Worm (Caenorhabditis elegans) whole organism, young adult: Measurements from ENCODE around the gene pho-9.
A peak's percentile ranks its signal among the peaks of the same experiment; 100 is the strongest.

ENCODE experiments used
- B0336.3 ChIP-seq: fragments of 200-800 bp; sonication (Bioruptor generic); IDR thresholded peaks from 2 replicates; pipeline ENCODE4 v1.3.6; 2022; ENCODE audit warnings: missing genetic modification characterization, missing compliant biosample characterization
- F23B12.7 ChIP-seq: sonication (generic microtip); optimal IDR thresholded peaks from 2 replicates; lab custom pipeline; 2017; ENCODE audit warnings: missing genetic modification characterization, mild to moderate bottlenecking, missing compliant biosample characterization, antibody characterized with exemption, moderate library complexity; ENCODE audit not compliant: insufficient read depth
- F33H1.4 ChIP-seq: fragments of 200-800 bp; sonication (Bioruptor generic); IDR thresholded peaks from 2 replicates; pipeline ENCODE4 v1.3.6; 2022; ENCODE audit warnings: missing genetic modification reagents, missing genetic modification characterization, missing compliant biosample characterization
- K11D2.4 ChIP-seq: fragments of 200-800 bp; sonication (Bioruptor generic); IDR thresholded peaks from 2 replicates; pipeline ENCODE4 v1.3.6; 2022; ENCODE audit warnings: missing genetic modification reagents, missing genetic modification characterization, missing compliant biosample characterization
- K12H6.12 ChIP-seq: fragments of 200-800 bp; sonication (Bioruptor generic); optimal IDR thresholded peaks from 2 replicates; lab custom pipeline; 2018; ENCODE audit warnings: mild to moderate bottlenecking, missing genetic modification characterization, missing compliant biosample characterization
- T07F8.4 ChIP-seq: sonication (generic microtip); optimal IDR thresholded peaks from 2 replicates; lab custom pipeline; 2016; ENCODE audit warnings: mild to moderate bottlenecking, missing genetic modification characterization, moderate library complexity, missing compliant biosample characterization
- T26A5.8 ChIP-seq: sonication (generic microtip); optimal IDR thresholded peaks from 2 replicates; lab custom pipeline; 2016; ENCODE audit warnings: missing genetic modification characterization, missing compliant biosample characterization
- Y56A3A.18 ChIP-seq: fragments of 200-800 bp; sonication (Bioruptor generic); IDR thresholded peaks from 2 replicates; pipeline ENCODE4 v1.3.6; 2022; ENCODE audit warnings: missing genetic modification reagents, missing genetic modification characterization, missing compliant biosample characterization
- Y79H2A.3 ChIP-seq: fragments of 200-800 bp; sonication (Bioruptor generic); conservative IDR thresholded peaks from 2 replicates; pipeline ENCODE4 v1.3.6; 2022; ENCODE audit warnings: missing genetic modification reagents, missing genetic modification characterization, missing compliant biosample characterization
- Y95B8A.8 ChIP-seq: fragments of 200-800 bp; sonication (Bioruptor generic); IDR thresholded peaks from 2 replicates; pipeline ENCODE4 v1.3.6; 2022; ENCODE audit warnings: missing genetic modification reagents, missing genetic modification characterization, missing compliant biosample characterization
- attf-3 ChIP-seq: fragments of 200-800 bp; sonication (Bioruptor generic); conservative IDR thresholded peaks from 2 replicates; pipeline ENCODE4 v1.3.6; 2022; ENCODE audit warnings: missing genetic modification reagents, missing genetic modification characterization, missing compliant biosample characterization
- ccch-3 ChIP-seq: fragments of 200-800 bp; sonication (Bioruptor generic); optimal IDR thresholded peaks from 2 replicates; lab custom pipeline; 2018; ENCODE audit warnings: mild to moderate bottlenecking, missing genetic modification characterization, missing compliant biosample characterization
- ceh-27 ChIP-seq: fragments of 200-800 bp; sonication (Bioruptor generic); optimal IDR thresholded peaks from 2 replicates; lab custom pipeline; 2018; ENCODE audit warnings: mild to moderate bottlenecking, missing genetic modification characterization, moderate library complexity, missing compliant biosample characterization
- ceh-91 ChIP-seq: fragments of 200-800 bp; sonication (Bioruptor generic); IDR thresholded peaks from 2 replicates; pipeline ENCODE4 v1.3.6; 2022; ENCODE audit warnings: missing genetic modification reagents, missing genetic modification characterization, missing compliant biosample characterization
- die-1 ChIP-seq: sonication (generic microtip); optimal IDR thresholded peaks from 2 replicates; lab custom pipeline; 2016; ENCODE audit warnings: missing genotype, mild to moderate bottlenecking, missing genetic modification characterization, missing compliant biosample characterization
- efl-1 ChIP-seq: fragments of 150-350 bp; optimal IDR thresholded peaks from 2 replicates; lab custom pipeline; 2014; ENCODE audit warnings: missing biosample characterization, missing genetic modification reagents, missing genetic modification characterization
- egl-44 ChIP-seq: fragments of 200-800 bp; sonication (Bioruptor generic); IDR thresholded peaks from 2 replicates; pipeline ENCODE4 v1.3.6; 2022; ENCODE audit warnings: missing genetic modification reagents, missing genetic modification characterization, missing compliant biosample characterization
- egrh-3 ChIP-seq: fragments of 200-800 bp; sonication (Bioruptor generic); IDR thresholded peaks from 2 replicates; pipeline ENCODE4 v1.3.6; 2022; ENCODE audit warnings: missing genetic modification reagents, missing genetic modification characterization, missing compliant biosample characterization
- ekl-4 ChIP-seq: fragments of 200-800 bp; sonication (Bioruptor generic); IDR thresholded peaks from 2 replicates; pipeline ENCODE4 v1.3.6; 2022; ENCODE audit warnings: missing genetic modification reagents, missing genetic modification characterization, missing compliant biosample characterization
- him-1 ChIP-seq: sonication (generic microtip); optimal IDR thresholded peaks from 2 replicates; lab custom pipeline; 2016; ENCODE audit warnings: missing genotype, missing genetic modification reagents, missing genetic modification characterization, missing compliant biosample characterization
- hlh-12 ChIP-seq: sonication (generic microtip); optimal IDR thresholded peaks from 2 replicates; lab custom pipeline; 2016; ENCODE audit warnings: missing genetic modification characterization, missing compliant biosample characterization
- hmg-1.2 ChIP-seq: fragments of 200-800 bp; sonication (Bioruptor generic); IDR thresholded peaks from 2 replicates; pipeline ENCODE4 v1.3.6; 2022; ENCODE audit warnings: missing genetic modification reagents, missing genetic modification characterization, missing compliant biosample characterization
- hmg-20 ChIP-seq: fragments of 200-800 bp; sonication (Bioruptor generic); IDR thresholded peaks from 2 replicates; pipeline ENCODE4 v1.3.6; 2022; ENCODE audit warnings: missing genetic modification reagents, missing genetic modification characterization, missing compliant biosample characterization
- hrde-1 ChIP-seq: sonication (generic microtip); optimal IDR thresholded peaks from 2 replicates; lab custom pipeline; 2016; ENCODE audit warnings: missing genetic modification characterization, mild to moderate bottlenecking, missing compliant biosample characterization, moderate library complexity, missing genotype, missing genetic modification reagents, borderline replicate concordance
- hsf-1 ChIP-seq: fragments of 200-800 bp; sonication (Bioruptor generic); IDR thresholded peaks from 2 replicates; pipeline ENCODE4 v1.3.6; 2022; ENCODE audit warnings: missing genetic modification reagents, missing genetic modification characterization, missing compliant biosample characterization
- lag-1 ChIP-seq: fragments of 200-800 bp; sonication (Bioruptor generic); IDR thresholded peaks from 2 replicates; pipeline ENCODE4 v1.3.6; 2022; ENCODE audit warnings: missing genetic modification reagents, missing genetic modification characterization, missing compliant biosample characterization
- let-526 ChIP-seq: fragments of 200-800 bp; sonication (Bioruptor generic); IDR thresholded peaks from 2 replicates; pipeline ENCODE4 v1.3.6; 2022; ENCODE audit warnings: missing genetic modification reagents, missing genetic modification characterization, missing compliant biosample characterization
- lin-35 ChIP-seq, 3 experiments: fragments of 150-350 bp in 2 of 3; sonication (generic microtip) in 1 of 3; optimal IDR thresholded peaks; 2 replicates each; lab custom pipeline; 2014 to 2018; ENCODE audit warnings: missing biosample characterization in 3 of 3, missing genetic modification characterization in 3 of 3, missing genetic modification reagents in 3 of 3
- lin-40 ChIP-seq: sonication (generic microtip); optimal IDR thresholded peaks from 2 replicates; lab custom pipeline; 2016; ENCODE audit warnings: missing genetic modification characterization, mild to moderate bottlenecking, missing compliant biosample characterization, missing genotype, missing genetic modification reagents
- lin-54 ChIP-seq: fragments of 200-800 bp; sonication (Bioruptor generic); optimal IDR thresholded peaks from 2 replicates; lab custom pipeline; 2018; ENCODE audit warnings: mild to moderate bottlenecking, missing genetic modification characterization, missing compliant biosample characterization
- mxl-1 ChIP-seq: sonication (generic microtip); optimal IDR thresholded peaks from 2 replicates; lab custom pipeline; 2016; ENCODE audit warnings: missing genetic modification characterization, missing compliant biosample characterization
- nfya-2 ChIP-seq: fragments of 200-800 bp; sonication (Bioruptor generic); IDR thresholded peaks from 2 replicates; pipeline ENCODE4 v1.3.6; 2022; ENCODE audit warnings: missing genetic modification reagents, missing genetic modification characterization, missing compliant biosample characterization
- nfyb-1 ChIP-seq: fragments of 200-800 bp; sonication (Bioruptor generic); IDR thresholded peaks from 2 replicates; pipeline ENCODE4 v1.3.6; 2022; ENCODE audit warnings: missing genetic modification reagents, missing genetic modification characterization, missing compliant biosample characterization
- nhr-120 ChIP-seq: fragments of 200-800 bp; sonication (Bioruptor generic); IDR thresholded peaks from 2 replicates; pipeline ENCODE4 v1.3.6; 2022; ENCODE audit warnings: missing genetic modification characterization, missing compliant biosample characterization
- rcor-1 ChIP-seq: fragments of 200-800 bp; sonication (Bioruptor generic); IDR thresholded peaks from 2 replicates; pipeline ENCODE4 v1.3.6; 2022; ENCODE audit warnings: missing genetic modification reagents, missing genetic modification characterization, missing compliant biosample characterization
- rec-8 ChIP-seq, 2 experiments: sonication (generic microtip); optimal IDR thresholded peaks; 2 replicates each; lab custom pipeline; 2016; ENCODE audit warnings: mild to moderate bottlenecking in 2 of 2, missing genetic modification characterization in 2 of 2, missing genetic modification reagents in 2 of 2, missing genotype in 2 of 2, missing biosample characterization in 1 of 2, missing compliant biosample characterization in 1 of 2, moderate library complexity in 1 of 2
- sdz-38 ChIP-seq: sonication (generic microtip); optimal IDR thresholded peaks from 2 replicates; lab custom pipeline; 2016; ENCODE audit warnings: missing genotype, missing genetic modification characterization, missing compliant biosample characterization
- sea-2 ChIP-seq: fragments of 200-800 bp; sonication (Bioruptor generic); IDR thresholded peaks from 2 replicates; pipeline ENCODE4 v1.3.6; 2022; ENCODE audit warnings: missing genetic modification characterization, missing compliant biosample characterization
- tbx-9 ChIP-seq: sonication (generic microtip); optimal IDR thresholded peaks from 2 replicates; lab custom pipeline; 2016; ENCODE audit warnings: borderline replicate concordance, missing genetic modification characterization, inconsistent platforms, missing compliant biosample characterization
- xnd-1 ChIP-seq: sonication (generic microtip); optimal IDR thresholded peaks from 2 replicates; lab custom pipeline; 2016; ENCODE audit warnings: missing genotype, missing genetic modification reagents, missing genetic modification characterization, missing compliant biosample characterization
- zfh-2 ChIP-seq: fragments of 200-800 bp; sonication (Bioruptor generic); conservative IDR thresholded peaks from 2 replicates; pipeline ENCODE4 v1.3.6; 2022; ENCODE audit warnings: missing genetic modification reagents, missing genetic modification characterization, missing compliant biosample characterization
- ztf-18 ChIP-seq: sonication (generic microtip); optimal IDR thresholded peaks from 2 replicates; lab custom pipeline; 2016; ENCODE audit warnings: missing genotype, mild to moderate bottlenecking, missing genetic modification characterization, missing compliant biosample characterization
- ztf-22 ChIP-seq: fragments of 200-800 bp; sonication (Bioruptor generic); optimal IDR thresholded peaks from 2 replicates; lab custom pipeline; 2018; ENCODE audit warnings: mild to moderate bottlenecking, missing genetic modification characterization, moderate library complexity, missing compliant biosample characterization
- ztf-3 ChIP-seq: fragments of 200-800 bp; sonication (Bioruptor generic); optimal IDR thresholded peaks from 2 replicates; lab custom pipeline; 2018; ENCODE audit warnings: mild to moderate bottlenecking, missing genetic modification characterization, missing compliant biosample characterization

pho-9 gene

DNA sequence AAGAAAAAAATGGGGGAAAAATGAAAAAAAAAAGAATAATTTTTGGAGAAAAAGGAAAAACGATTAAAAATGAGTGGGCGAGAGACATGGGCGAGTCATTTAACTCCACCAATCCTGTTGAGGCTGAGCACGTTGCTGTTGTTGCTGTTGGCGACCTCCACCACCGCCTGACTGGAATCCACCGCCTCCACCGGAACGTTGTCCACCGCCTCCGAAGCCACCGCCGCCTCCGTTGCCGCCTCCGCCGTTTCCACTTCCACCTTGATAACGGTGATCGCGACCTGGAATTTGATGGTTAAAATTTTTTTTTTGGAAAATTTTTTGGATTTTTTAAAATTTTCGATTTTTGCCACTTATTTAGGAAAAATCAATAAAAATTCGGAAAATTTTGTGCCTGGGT lies 10.1 kb upstream of the pho-9 start:
- TF ChIP-seq ceh-91 (no peak), sdz-38 (tag; lab: Kevin White, UChicago) (no peak), egrh-3 (GFP tag; lab: Robert Waterston, UW) (peak; percentile 55; the same call in 1 of the 2 replicates), egl-44 (GFP tag; lab: Robert Waterston, UW) (no peak), die-1 (tag; lab: Kevin White, UChicago) (no peak), mxl-1 (tag; lab: Kevin White, UChicago) (no peak), zfh-2 (peak; percentile 78), Y79H2A.3 (GFP tag; lab: Robert Waterston, UW) (no peak)

- TF ChIP-seq ekl-4 (GFP tag; lab: Robert Waterston, UW) (no peak), rcor-1 (GFP tag; lab: Robert Waterston, UW) (no peak), lin-35 (GFP tag; optimal IDR thresholded peaks at IDR 0.05; lab: Kevin White, UChicago) (no peak), egrh-3 (GFP tag; lab: Robert Waterston, UW) (no peak), ceh-91 (no peak), F23B12.7 (tag; lab: Kevin White, UChicago) (no peak), ztf-18 (no peak)
- TF ChIP-seq, all 124 proteins: peak for 0
These were observed 8.5 kb upstream of the pho-9 start for ce11 chrIII:2769078-2769477.

DNA sequence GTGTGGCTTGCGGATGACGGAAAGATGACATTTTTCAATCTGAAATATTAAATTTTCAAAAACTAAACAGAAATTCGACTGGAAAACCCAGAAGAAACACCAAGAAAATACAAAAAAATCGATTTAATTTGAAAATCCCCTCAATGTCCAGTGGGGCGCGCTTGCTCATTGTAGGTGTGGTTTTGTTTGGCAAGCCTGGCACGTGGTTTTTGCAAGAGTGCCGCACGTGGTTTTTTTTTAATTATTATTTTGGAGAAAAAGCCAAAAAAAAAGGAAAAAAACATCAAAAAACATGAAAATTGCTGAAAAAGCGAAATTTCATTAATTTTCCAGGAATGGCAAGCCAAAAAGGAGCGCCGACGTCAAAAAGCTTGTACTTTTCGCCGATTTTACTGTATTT lies 8.0 kb upstream of the pho-9 start, which contains the start of gene swsn-3:
swsn-3 (minus strand) TSS at position 45 of the 400 bp plus-strand sequence.
- TF ChIP-seq T07F8.4 (peak; percentile 24), tbx-9 (tag; lab: Kevin White, UChicago) (no peak), lin-35 (GFP tag; optimal IDR thresholded peaks at IDR 0.05; lab: Kevin White, UChicago) (peak in 1 of 3 experiments; percentile 89), nhr-120 (no peak), ceh-27 (GFP tag; lab: Kevin White, UChicago) (peak; percentile 52), hmg-1.2 (peak; percentile 59), F33H1.4 (GFP tag; lab: Robert Waterston, UW) (peak; percentile 71), lin-40 (tag; lab: Kevin White, UChicago) (peak; percentile 80), sea-2 (no peak), hsf-1 (GFP tag; lab: Robert Waterston, UW) (no peak), die-1 (tag; lab: Kevin White, UChicago) (no peak), Y95B8A.8 (GFP tag; lab: Robert Waterston, UW) (no peak), efl-1 (GFP tag; lab: Kevin White, UChicago) (peak; percentile 50), lag-1 (no peak), lin-54 (GFP tag; lab: Kevin White, UChicago) (peak; percentile 86), ztf-3 (GFP tag; lab: Kevin White, UChicago) (no peak), ztf-22 (GFP tag; lab: Kevin White, UChicago) (no peak), K12H6.12 (tag; lab: Kevin White, UChicago) (peak; percentile 55), rcor-1 (GFP tag; lab: Robert Waterston, UW) (peak; percentile 86), mxl-1 (tag; lab: Kevin White, UChicago) (peak; percentile 32), rec-8 (tag; optimal IDR thresholded peaks at IDR 0.05; lab: Kevin White, UChicago) (peak; percentile 56 to 88), hlh-12 (no peak), B0336.3 (GFP tag; lab: Robert Waterston, UW) (peak; percentile 73), egrh-3 (GFP tag; lab: Robert Waterston, UW) (0 out of 2 replicates have a peak, but pooled peaks have one; percentile 14), let-526 (GFP tag; lab: Robert Waterston, UW) (0 out of 2 replicates have a peak, but pooled peaks have one; percentile 15), Y56A3A.18 (GFP tag; lab: Robert Waterston, UW) (peak; percentile 83; the same call in 1 of the 2 replicates), xnd-1 (tag; lab: Kevin White, UChicago) (peak; percentile 49), T26A5.8 (tag; lab: Kevin White, UChicago) (no peak), K11D2.4 (GFP tag; lab: Robert Waterston, UW) (peak; percentile 60; the same call in 1 of the 2 replicates), nfyb-1 (GFP tag; lab: Robert Waterston, UW) (peak; percentile 77), him-1 (tag; lab: Kevin White, UChicago) (peak; percentile 62), hrde-1 (tag; lab: Kevin White, UChicago) (no peak), ccch-3 (GFP tag; lab: Kevin White, UChicago) (no peak), hmg-20 (0 out of 2 replicates have a peak, but pooled peaks have one; percentile 40), attf-3 (no peak; the same call in 1 of the 2 replicates), nfya-2 (GFP tag; lab: Robert Waterston, UW) (no peak)
